Fruit fly (Drosophila melanogaster) Kc167 (cell line): ENCODE results near the gene CG33061.

ENCODE experiments used
- Myc ChIP-seq: fragments of >200 bp; optimal IDR thresholded peaks from 2 replicates; lab custom pipeline; 2017; ENCODE audit warnings: missing external identifiers
- Sin3A ChIP-seq: fragments of >200 bp; optimal IDR thresholded peaks from 2 replicates; lab custom pipeline; 2018; ENCODE audit warnings: missing external identifiers
- h ChIP-seq: fragments of >200 bp; optimal IDR thresholded peaks from 3 replicates; lab custom pipeline; 2018; ENCODE audit warnings: missing external identifiers
- insv ChIP-seq: fragments of >200 bp; optimal IDR thresholded peaks from 3 replicates; lab custom pipeline; 2018; ENCODE audit warnings: missing external identifiers
- psq ChIP-seq: fragments of >200 bp; optimal IDR thresholded peaks from 2 replicates; lab custom pipeline; 2017; ENCODE audit warnings: missing external identifiers
- ttk ChIP-seq: sonication (Bioruptor generic); optimal IDR thresholded peaks from 2 replicates; lab custom pipeline; 2017; ENCODE audit warnings: missing external identifiers

CG33061 gene

dm6 chr3L:16351770-16352429 lies 22.3 kb downstream of the CG33061 start, which contains the start of the genes Golgin104 and Tcs3:
Gene Golgin104, minus strand, starts transcription at chr3L:16351951.
Gene Tcs3, plus strand, starts transcription at chr3L:16351991.
- TF ChIP-seq insv (lab: Kevin White, UChicago) (no peak), psq (lab: Kevin White, UChicago) (no peak), h (lab: Kevin White, UChicago) (no peak), ttk (lab: Kevin White, UChicago) (no peak), Myc (lab: Kevin White, UChicago) (no peak), Sin3A (no peak)

- no peak for TF ChIP-seq ttk (lab: Kevin White, UChicago)
- no peak for TF ChIP-seq Myc (lab: Kevin White, UChicago)
These were observed 24.6 kb downstream of the CG33061 start, which contains the start of gene Pdh for dm6 chr3L:16354197-16354596. Gene Pdh, minus strand, starts transcription at chr3L:16354297.

DNA sequence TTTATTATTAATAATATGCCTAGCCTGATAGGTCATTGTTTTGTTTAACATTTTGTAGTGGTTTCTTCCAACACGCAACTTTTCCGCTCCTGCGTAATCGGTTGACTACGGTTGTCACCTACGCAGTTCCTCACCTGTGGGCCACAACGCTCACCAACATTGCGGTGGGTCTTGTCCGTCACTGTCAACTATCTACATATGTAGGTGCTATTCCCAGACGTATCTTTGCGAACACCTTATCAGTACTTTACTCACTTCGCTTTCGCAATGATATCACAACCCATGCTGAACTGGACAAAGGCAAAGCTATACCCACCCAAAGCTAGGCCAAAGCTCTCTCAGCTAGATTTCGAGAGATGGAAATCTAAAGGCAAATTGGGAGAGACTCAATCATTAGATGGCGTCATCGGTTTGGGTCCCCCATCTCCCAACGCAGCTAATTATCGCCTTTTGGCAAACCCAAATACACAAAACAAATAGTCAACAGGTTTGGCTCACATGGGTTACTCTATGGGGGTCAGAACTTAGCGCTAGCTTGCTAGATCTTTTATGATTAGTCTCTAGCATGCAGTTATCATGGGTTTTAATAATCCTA lies 26.7 kb downstream of the CG33061 start:
- TF ChIP-seq ttk (lab: Kevin White, UChicago), result no peak
- TF ChIP-seq h (lab: Kevin White, UChicago), result no peak
- TF ChIP-seq Sin3A, result no peak
- no peak for TF ChIP-seq insv (lab: Kevin White, UChicago)

DNA sequence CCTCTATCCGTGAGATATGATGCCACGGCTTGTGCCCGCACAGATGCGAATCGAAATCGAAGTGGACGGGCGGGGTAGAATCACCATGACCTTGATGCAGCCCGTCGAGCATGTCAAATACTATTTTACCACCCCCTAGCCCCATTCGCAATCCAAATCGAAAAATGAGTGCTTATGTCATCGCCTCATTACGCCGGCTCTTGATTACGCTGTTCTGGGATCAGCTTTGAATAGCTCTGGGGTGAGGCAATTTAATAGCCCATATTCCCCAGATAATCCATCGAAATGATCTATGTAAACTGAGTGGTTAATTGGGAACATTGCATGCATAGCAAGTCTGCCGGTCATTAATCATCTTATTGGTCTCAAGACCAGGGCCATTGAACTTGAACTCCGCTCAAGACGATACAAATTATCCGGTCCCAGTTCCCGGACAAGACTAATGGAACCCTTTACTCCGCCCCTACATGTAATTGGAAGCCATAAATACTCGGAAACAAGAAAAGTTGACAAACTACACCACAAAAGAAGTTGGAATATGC lies 27.7 kb downstream of the CG33061 start:
- TF ChIP-seq insv (lab: Kevin White, UChicago) (no peak), ttk (lab: Kevin White, UChicago) (no peak), Sin3A (no peak), Myc (lab: Kevin White, UChicago) (no peak), h (lab: Kevin White, UChicago) (no peak), psq (lab: Kevin White, UChicago) (no peak)

DNA sequence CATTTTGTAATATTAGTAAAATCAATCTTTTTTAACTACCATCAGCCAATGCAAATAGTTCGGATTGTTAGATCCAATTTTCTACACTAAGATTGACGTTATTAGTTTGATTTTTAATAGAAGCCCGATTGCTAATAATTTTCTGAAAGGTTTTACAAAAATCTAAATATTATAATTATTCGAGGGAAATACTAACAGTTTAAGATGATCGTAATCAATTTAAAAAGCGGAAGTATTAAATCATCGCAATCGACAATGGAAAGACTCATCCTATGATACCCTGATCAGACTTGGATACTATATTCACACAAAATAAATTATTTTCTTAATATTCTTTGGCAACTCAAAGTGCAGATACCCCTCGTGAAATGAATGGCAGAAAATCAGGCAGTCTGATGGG lies 28.3 kb downstream of the CG33061 start:
- TF ChIP-seq psq (lab: Kevin White, UChicago) (no peak), insv (lab: Kevin White, UChicago) (no peak), h (lab: Kevin White, UChicago) (no peak), ttk (lab: Kevin White, UChicago) (no peak), Sin3A (no peak), Myc (lab: Kevin White, UChicago) (no peak)

DNA sequence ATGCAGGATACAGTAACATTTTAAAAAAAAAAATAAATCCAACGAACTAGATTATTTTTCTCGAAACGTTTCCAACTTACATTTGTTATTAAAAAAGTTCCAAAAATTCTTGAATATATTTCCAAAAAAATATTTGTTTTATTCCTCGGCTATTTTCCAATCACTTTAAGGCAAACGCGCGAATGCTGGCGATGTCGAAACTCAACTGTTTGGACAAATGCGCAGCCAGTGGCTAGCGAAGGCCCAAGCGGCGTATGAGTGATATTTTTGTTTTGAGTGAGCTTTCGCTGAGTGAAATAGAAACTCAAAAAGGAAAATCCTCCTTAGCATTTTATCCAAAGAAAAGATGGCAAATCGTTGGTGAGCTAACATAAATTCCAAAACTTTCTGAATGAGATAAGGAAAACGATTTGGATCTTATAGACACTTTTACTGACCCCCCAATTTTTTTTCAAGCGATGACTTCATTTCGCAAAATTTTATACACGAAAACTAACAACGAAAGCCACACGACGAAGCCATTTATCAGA lies 29.7 kb downstream of the CG33061 start, which contains the start of gene ringer:
Gene ringer (minus strand): TSS at position 210 of the 530 bp plus-strand sequence.
- TF ChIP-seq Myc (lab: Kevin White, UChicago) (no peak), ttk (lab: Kevin White, UChicago) (no peak), Sin3A (no peak), psq (lab: Kevin White, UChicago) (no peak), h (lab: Kevin White, UChicago) (no peak), insv (lab: Kevin White, UChicago) (no peak)

DNA sequence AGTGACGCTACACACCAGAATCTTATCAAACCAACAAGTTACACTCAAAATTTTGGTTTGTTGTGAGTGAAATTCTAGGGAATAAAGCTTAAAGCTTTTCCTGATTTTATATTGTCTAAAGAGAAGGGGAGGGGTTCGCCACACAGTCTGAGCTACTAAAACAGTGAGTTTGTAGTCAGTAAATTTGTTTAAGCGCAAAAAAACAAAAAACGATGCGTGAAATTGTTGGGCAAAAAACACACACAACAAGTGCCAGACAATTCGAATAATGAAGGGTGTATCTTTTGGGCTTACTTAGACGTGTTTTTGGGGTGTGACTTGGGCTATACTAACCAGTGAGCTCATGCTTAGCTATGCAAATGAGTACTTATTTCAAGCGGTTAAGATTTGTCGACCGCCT lies 30.2 kb downstream of the CG33061 start:
- TF ChIP-seq h (lab: Kevin White, UChicago), result no peak
- TF ChIP-seq psq (lab: Kevin White, UChicago), result no peak
- no peak for TF ChIP-seq Sin3A
- TF ChIP-seq Myc (lab: Kevin White, UChicago), result no peak
- TF ChIP-seq insv (lab: Kevin White, UChicago), result no peak
- no peak for TF ChIP-seq ttk (lab: Kevin White, UChicago)

- TF ChIP-seq Sin3A, result no peak
- TF ChIP-seq psq (lab: Kevin White, UChicago), result no peak
- no peak for TF ChIP-seq ttk (lab: Kevin White, UChicago)
- no peak for TF ChIP-seq insv (lab: Kevin White, UChicago)
- TF ChIP-seq h (lab: Kevin White, UChicago), result no peak
- no peak for TF ChIP-seq Myc (lab: Kevin White, UChicago)
These were observed 31.7 kb downstream of the CG33061 start for dm6 chr3L:16361200-16361815.

DNA sequence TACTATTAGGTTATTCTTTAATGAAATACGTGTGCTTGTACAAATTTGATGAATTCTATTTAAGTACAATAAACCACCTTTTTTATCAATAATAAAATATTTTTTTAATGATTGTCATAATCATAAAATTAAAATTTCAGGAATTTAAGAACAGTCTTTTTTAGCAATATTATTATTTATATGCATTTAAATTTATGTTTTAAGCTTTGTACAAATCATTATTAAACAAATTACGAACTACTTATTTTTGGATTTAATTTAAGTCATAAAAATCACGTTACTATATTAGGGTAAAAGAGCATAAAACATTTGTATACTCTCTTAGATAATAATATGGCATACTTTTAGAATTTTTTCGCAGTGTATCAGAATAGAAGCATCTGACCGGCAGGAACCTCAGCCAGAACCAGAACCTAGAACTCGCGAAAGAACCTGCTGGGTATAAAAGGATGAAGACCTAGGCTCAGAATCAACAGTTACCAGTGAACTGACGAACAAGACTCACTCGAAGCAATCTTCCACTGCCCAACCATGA lies 32.6 kb downstream of the CG33061 start, which contains the start of gene Cpr72Ea:
Gene Cpr72Ea (plus strand): TSS at position 485 of the 535 bp plus-strand sequence.
- no peak for TF ChIP-seq Myc (lab: Kevin White, UChicago)

- TF ChIP-seq h (lab: Kevin White, UChicago) (no peak), insv (lab: Kevin White, UChicago) (no peak), Sin3A (no peak), psq (lab: Kevin White, UChicago) (no peak), ttk (lab: Kevin White, UChicago) (no peak), Myc (lab: Kevin White, UChicago) (no peak)
These were observed 34.6 kb downstream of the CG33061 start for dm6 chr3L:16364182-16364581.

- no peak for TF ChIP-seq Myc (lab: Kevin White, UChicago)
- no peak for TF ChIP-seq psq (lab: Kevin White, UChicago)
- no peak for TF ChIP-seq Sin3A
- TF ChIP-seq h (lab: Kevin White, UChicago), result no peak
- TF ChIP-seq ttk (lab: Kevin White, UChicago), result no peak
- no peak for TF ChIP-seq insv (lab: Kevin White, UChicago)
These were observed 35.0 kb downstream of the CG33061 start, which contains the start of gene Cpr72Eb for dm6 chr3L:16364599-16364998. Gene Cpr72Eb, plus strand, starts transcription at chr3L:16364899.
